Worm (Caenorhabditis elegans): ENCODE measurements around the gene twk-31.

twk-31 gene

ce11 chrIII:11470311-11470858 is 59.9 kb downstream of the twk-31 start, which contains the start of gene bed-2:
TSS of gene bed-2 (minus strand) at chrIII:11470808.
- TF ChIP-seq elt-4 (tag; optimal IDR thresholded peaks at IDR 0.05) (no peak), ets-4 (tag; optimal IDR thresholded peaks at IDR 0.05) (no peak), nfya-1 (tag; optimal IDR thresholded peaks at IDR 0.05) (peak; percentile 94)

ce11 chrIII:11471336-11471735 is 60.9 kb downstream of the twk-31 start:
- TF ChIP-seq dve-1 (tag; optimal IDR thresholded peaks at IDR 0.05) (no peak), hlh-8 (tag; optimal IDR thresholded peaks at IDR 0.05) (no peak), eyg-1 (tag; optimal IDR thresholded peaks at IDR 0.05) (no peak), pros-1 (tag; optimal IDR thresholded peaks at IDR 0.05) (no peak)

ce11 chrIII:11472861-11473260 is 62.4 kb downstream of the twk-31 start:
- TF ChIP-seq nfya-1 (tag; optimal IDR thresholded peaks at IDR 0.05) (no peak), rnt-1 (tag; optimal IDR thresholded peaks at IDR 0.05) (no peak), C38D4.7 (GFP tag; optimal IDR thresholded peaks at IDR 0.05) (no peak), ceh-6 (GFP tag; optimal IDR thresholded peaks at IDR 0.05) (no peak), syd-9 (tag; optimal IDR thresholded peaks at IDR 0.05) (no peak), ceh-18 (tag; optimal IDR thresholded peaks at IDR 0.05) (no peak), eyg-1 (tag; optimal IDR thresholded peaks at IDR 0.05) (no peak), fkh-6 (tag; optimal IDR thresholded peaks at IDR 0.05) (no peak), zip-5 (tag; optimal IDR thresholded peaks at IDR 0.05) (no peak), elt-2 (tag; optimal IDR thresholded peaks at IDR 0.05) (no peak), hlh-15 (tag; optimal IDR thresholded peaks at IDR 0.05) (no peak), pha-2 (tag; optimal IDR thresholded peaks at IDR 0.05) (no peak), Y22D7AL.16 (tag; optimal IDR thresholded peaks at IDR 0.05) (no peak), unc-42 (tag; optimal IDR thresholded peaks at IDR 0.05) (no peak), dve-1 (tag; optimal IDR thresholded peaks at IDR 0.05) (no peak), che-1 (tag; optimal IDR thresholded peaks at IDR 0.05) (no peak), ttx-3 (tag; optimal IDR thresholded peaks at IDR 0.05) (no peak)
